Fruit fly (Drosophila melanogaster): ENCODE measurements around the gene Nup133.

Gene Nup133

DNA sequence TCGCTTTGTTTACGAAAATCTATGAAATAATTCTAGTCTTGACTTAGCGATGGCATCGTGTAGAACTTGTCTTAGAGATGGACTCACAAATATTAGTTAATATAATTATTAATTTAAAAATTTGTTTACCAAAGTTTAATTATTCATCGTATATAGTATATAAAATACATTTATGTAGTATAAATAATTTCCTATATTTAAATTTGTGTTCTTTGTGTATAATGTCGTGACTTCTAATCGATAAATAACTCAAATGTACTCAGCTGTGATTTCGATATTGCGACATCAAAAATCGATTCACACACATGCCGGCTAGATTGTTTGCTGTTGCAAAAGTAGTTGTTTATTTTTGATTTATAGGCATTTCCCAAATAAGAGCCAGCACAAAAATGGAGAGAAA is at the start of gene Nup133, which contains the start of gene wfs1 (continued):
- TF ChIP-seq CG9797 (GFP tag; optimal IDR thresholded peaks at IDR 0.05) (no peak), jumu (GFP tag; optimal IDR thresholded peaks at IDR 0.05) (no peak), cato (GFP tag; optimal IDR thresholded peaks at IDR 0.05; ENCODE audit: borderline replicate concordance) (peak; percentile 39), D (optimal IDR thresholded peaks at IDR 0.05) (no peak), D (GFP tag; optimal IDR thresholded peaks at IDR 0.05) (peak; percentile 60), Rfx (GFP tag; IDR thresholded peaks at IDR 0.05) (peak; percentile 65), CG18599 (GFP tag; optimal IDR thresholded peaks at IDR 0.05) (peak; percentile 78), H15 (GFP tag; IDR thresholded peaks at IDR 0.05) (peak; percentile 46; the same call in 1 of the 3 replicates), inv (GFP tag; IDR thresholded peaks at IDR 0.05; ENCODE audit: partially characterized antibody) (peak; percentile 81), CG7928 (GFP tag; optimal IDR thresholded peaks at IDR 0.05) (peak; percentile 5), CG12942 (GFP tag; optimal IDR thresholded peaks at IDR 0.05) (peak; percentile 72), CG10462 (GFP tag; optimal IDR thresholded peaks at IDR 0.05) (peak; percentile 32), ash1 (GFP tag; optimal IDR thresholded peaks at IDR 0.05) (no peak), Dp (GFP tag; optimal IDR thresholded peaks at IDR 0.05) (peak; percentile 35), CkIIα-i1 (GFP tag; IDR thresholded peaks at IDR 0.05) (no peak), Tbp (GFP tag; optimal IDR thresholded peaks at IDR 0.05) (no peak), CG4404 (GFP tag; IDR thresholded peaks at IDR 0.05) (no peak), Side (GFP tag; optimal IDR thresholded peaks at IDR 0.05) (no peak), MTF-1 (GFP tag; optimal IDR thresholded peaks at IDR 0.05; ENCODE audit: borderline replicate concordance) (no peak), CG5180 (GFP tag; optimal IDR thresholded peaks at IDR 0.05) (no peak), ci (GFP tag; IDR thresholded peaks at IDR 0.05) (0 out of 3 replicates have a peak, but pooled peaks have one; percentile 16), grn (GFP tag; optimal IDR thresholded peaks at IDR 0.05) (no peak), run (tag; optimal IDR thresholded peaks at IDR 0.05) (peak; percentile 35), Neu2 (GFP tag; optimal IDR thresholded peaks at IDR 0.05; ENCODE audit: borderline replicate concordance) (no peak), pho (GFP tag; optimal IDR thresholded peaks at IDR 0.05) (no peak), tna (GFP tag; IDR thresholded peaks at IDR 0.05; ENCODE audit: partially characterized antibody) (peak; percentile 15; the same call in 1 of the 2 replicates), CG17612 (GFP tag; IDR thresholded peaks at IDR 0.05) (no peak), gce (GFP tag; IDR thresholded peaks at IDR 0.05) (no peak), CG4820 (GFP tag; optimal IDR thresholded peaks at IDR 0.05) (peak; percentile 63), ham (GFP tag; IDR thresholded peaks at IDR 0.05) (no peak), fd96Cb (tag; optimal IDR thresholded peaks at IDR 0.05) (peak; percentile 73), usp (GFP tag; optimal IDR thresholded peaks at IDR 0.05) (no peak), mirr (GFP tag; optimal IDR thresholded peaks at IDR 0.05) (no peak), CG12219 (GFP tag; optimal IDR thresholded peaks at IDR 0.05) (no peak), vnd (GFP tag; IDR thresholded peaks at IDR 0.05; ENCODE audit: partially characterized antibody) (peak; percentile 81; the same call in 2 of the 3 replicates), CG14050 (GFP tag; IDR thresholded peaks at IDR 0.05) (peak; percentile 46; the same call in 1 of the 3 replicates), CG3995 (GFP tag; optimal IDR thresholded peaks at IDR 0.05) (peak; percentile 97), sr (GFP tag; IDR thresholded peaks at IDR 0.05) (no peak), Atf3 (GFP tag; optimal IDR thresholded peaks at IDR 0.05) (no peak), HmgD (GFP tag; optimal IDR thresholded peaks at IDR 0.05) (no peak), CG11695 (GFP tag; IDR thresholded peaks at IDR 0.05) (peak; percentile 75; the same call in 2 of the 3 replicates), slp2 (GFP tag; optimal IDR thresholded peaks at IDR 0.05) (no peak), HLHmδ (GFP tag; optimal IDR thresholded peaks at IDR 0.05) (no peak), CG34224 (GFP tag; IDR thresholded peaks at IDR 0.05; ENCODE audit: partially characterized antibody) (peak; percentile 91), lov (optimal IDR thresholded peaks at IDR 0.05) (no peak), lov (GFP tag; IDR thresholded peaks at IDR 0.05) (no peak), CG12071 (GFP tag; optimal IDR thresholded peaks at IDR 0.05) (no peak), BEAF-32 (GFP tag; optimal IDR thresholded peaks at IDR 0.05) (peak; percentile 81), E2f2 (GFP tag; IDR thresholded peaks at IDR 0.05) (peak; percentile 58), stwl (tag; optimal IDR thresholded peaks at IDR 0.05) (peak; percentile 73), CG14860 (GFP tag; IDR thresholded peaks at IDR 0.05; ENCODE audit: partially characterized antibody) (peak; percentile 84)
